Worm (Caenorhabditis elegans): Measurements from ENCODE around the gene K06H6.4.

DNA sequence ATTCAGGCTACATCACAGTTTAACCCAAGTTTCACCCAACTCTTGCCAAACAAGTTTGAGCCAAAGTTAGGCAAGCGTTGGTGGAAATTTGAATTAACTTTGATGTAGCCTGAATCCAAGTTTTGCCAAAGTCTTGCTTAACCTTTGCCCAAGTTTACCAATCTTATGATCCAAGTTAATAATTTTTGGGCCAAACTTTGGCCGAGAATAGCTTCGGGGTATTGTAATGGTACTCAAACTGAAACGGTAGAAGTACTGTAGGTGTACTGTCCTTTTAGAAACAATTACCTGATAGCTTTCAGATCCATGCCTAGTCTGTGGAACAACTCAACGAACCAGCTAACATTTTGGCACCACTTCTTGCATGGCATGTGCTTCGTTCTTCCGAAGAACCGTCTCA, 21.2 kb downstream of the K06H6.4 start, which contains the start of gene nhr-251:
- TF ChIP-seq ama-1 (optimal IDR thresholded peaks at IDR 0.05) = no peak
- TF ChIP-seq elt-3 (tag; optimal IDR thresholded peaks at IDR 0.05) = no peak
- no peak for TF ChIP-seq nhr-25 (tag; optimal IDR thresholded peaks at IDR 0.05)
- TF ChIP-seq nhr-11 (tag; optimal IDR thresholded peaks at IDR 0.05) = no peak
- TF ChIP-seq R02D3.7 (tag; optimal IDR thresholded peaks at IDR 0.05) = no peak
- TF ChIP-seq unc-62 (GFP tag; optimal IDR thresholded peaks at IDR 0.05) = no peak
- no peak for TF ChIP-seq egl-27 (tag; optimal IDR thresholded peaks at IDR 0.05)
- no peak for TF ChIP-seq snpc-4 (tag; optimal IDR thresholded peaks at IDR 0.05)
- TF ChIP-seq pqm-1 (tag; optimal IDR thresholded peaks at IDR 0.05) = no peak

Data from whole organism, L3 larva.